Worm (Caenorhabditis elegans): ENCODE data around the gene nhr-274.

- TF ChIP-seq nhr-12 (tag; optimal IDR thresholded peaks at IDR 0.05), result no peak
- no peak for TF ChIP-seq ztf-11 (tag; optimal IDR thresholded peaks at IDR 0.05)
- TF ChIP-seq unc-62 (GFP tag; optimal IDR thresholded peaks at IDR 0.05), result no peak
- TF ChIP-seq unc-39 (tag; optimal IDR thresholded peaks at IDR 0.05), result no peak
Measured at ce11 chrIV:1602936-1603457, 42.1 kb downstream of the nhr-274 start.

All from whole organism, mixed stage, embryonic.